ENCODE assay signal across 7 worm cellular contexts in genomic region chrIV:1358109-1358508, ce11.
TF ChIP-seq lines count a peak whose summit lies in the region.

No protein-coding gene starts in this region.

TF ChIP-seq in whole organism, L1 larva, 84 proteins besides CTCF, POLR2A, EP300 and RAD21:
- TF ChIP-seq ceh-8 (GFP tag; optimal IDR thresholded peaks at IDR 0.05; lab: Kevin White, UChicago) (peak; percentile 91), unc-98 (GFP tag; IDR thresholded peaks at IDR 0.05; lab: Robert Waterston, UW) (no peak), efl-1 (optimal IDR thresholded peaks at IDR 0.05; lab: Kevin White, UChicago) (no peak), efl-1 (GFP tag; optimal IDR thresholded peaks at IDR 0.05 in 1 of 2; lab: Kevin White, UChicago) (peak in 1 of 2 experiments; percentile 18)

TF ChIP-seq in whole organism, L4 larva, 104 proteins besides CTCF, POLR2A, EP300 and RAD21:
- TF ChIP-seq saeg-2 (GFP tag; IDR thresholded peaks at IDR 0.05; lab: Robert Waterston, UW) (0 out of 2 replicates have a peak, but pooled peaks have one; percentile 59), php-3 (GFP tag; IDR thresholded peaks at IDR 0.05; lab: Robert Waterston, UW) (0 out of 2 replicates have a peak, but pooled peaks have one; percentile 19), aha-1 (tag; lab: Kevin White, UChicago) (peak; percentile 4), spr-3 (GFP tag; optimal IDR thresholded peaks at IDR 0.05; lab: Kevin White, UChicago) (no peak), mdt-29 (GFP tag; IDR thresholded peaks at IDR 0.05; lab: Robert Waterston, UW) (no peak), egl-43 (GFP tag; IDR thresholded peaks at IDR 0.05; lab: Robert Waterston, UW) (peak; percentile 28; the same call in 1 of the 2 replicates), ceh-44 (GFP tag; IDR thresholded peaks at IDR 0.05; lab: Robert Waterston, UW) (peak; percentile 52; the same call in 1 of the 2 replicates), Y75B8A.6 (GFP tag; IDR thresholded peaks at IDR 0.05; lab: Robert Waterston, UW) (no peak), set-16 (GFP tag; IDR thresholded peaks at IDR 0.05; lab: Robert Waterston, UW) (peak; percentile 99), pha-4 (GFP tag; IDR thresholded peaks at IDR 0.05; lab: Robert Waterston, UW) (peak; percentile 92; the same call in 1 of the 2 replicates), pha-4 (tag; optimal IDR thresholded peaks at IDR 0.05; lab: Kevin White, UChicago) (no peak), lim-7 (GFP tag; IDR thresholded peaks at IDR 0.05; lab: Robert Waterston, UW) (peak; percentile 41; the same call in 1 of the 2 replicates), F44E2.7 (GFP tag; IDR thresholded peaks at IDR 0.05; lab: Robert Waterston, UW) (0 out of 2 replicates have a peak, but pooled peaks have one; percentile 74)

TF ChIP-seq in whole organism, early embryonic, 17 proteins besides CTCF, POLR2A, EP300 and RAD21:
- TF ChIP-seq aly-1 (tag; optimal IDR thresholded peaks at IDR 0.05; lab: Kevin White, UChicago) (peak; percentile 17), scrt-1 (GFP tag; IDR thresholded peaks at IDR 0.05; lab: Robert Waterston, UW) (no peak), ceh-13 (GFP tag; optimal IDR thresholded peaks at IDR 0.05; lab: Kevin White, UChicago) (no peak), pes-1 (GFP tag; IDR thresholded peaks at IDR 0.05; lab: Robert Waterston, UW) (0 out of 2 replicates have a peak, but pooled peaks have one; percentile 40), hmg-4 (GFP tag; optimal IDR thresholded peaks at IDR 0.05; lab: Kevin White, UChicago) (no peak)

TF ChIP-seq in whole organism, late embryonic, 69 proteins besides CTCF, POLR2A, EP300 and RAD21 (continues in another document):
- TF ChIP-seq ceh-45 (GFP tag; IDR thresholded peaks at IDR 0.05; lab: Robert Waterston, UW) (no peak), C08G9.2 (tag; optimal IDR thresholded peaks at IDR 0.05; lab: Kevin White, UChicago) (peak; percentile 25), zip-5 (tag; optimal IDR thresholded peaks at IDR 0.05; lab: Kevin White, UChicago) (no peak), unc-86 (tag; optimal IDR thresholded peaks at IDR 0.05; lab: Kevin White, UChicago) (no peak), nhr-232 (tag; optimal IDR thresholded peaks at IDR 0.05; lab: Kevin White, UChicago) (peak; percentile 33), pha-4 (tag; optimal IDR thresholded peaks at IDR 0.05; lab: Kevin White, UChicago) (no peak), unc-55 (GFP tag; optimal IDR thresholded peaks at IDR 0.05; lab: Kevin White, UChicago) (no peak), sox-4 (tag; optimal IDR thresholded peaks at IDR 0.05; lab: Kevin White, UChicago) (peak; percentile 10), tbx-2 (tag; optimal IDR thresholded peaks at IDR 0.05; lab: Kevin White, UChicago) (no peak), syd-9 (tag; optimal IDR thresholded peaks at IDR 0.05; lab: Kevin White, UChicago) (peak; percentile 4), pat-9 (tag; optimal IDR thresholded peaks at IDR 0.05; lab: Kevin White, UChicago) (peak; percentile 25), hlh-15 (tag; optimal IDR thresholded peaks at IDR 0.05; lab: Kevin White, UChicago) (no peak), fax-1 (tag; optimal IDR thresholded peaks at IDR 0.05; lab: Kevin White, UChicago) (no peak), dve-1 (tag; optimal IDR thresholded peaks at IDR 0.05; lab: Kevin White, UChicago) (no peak), F13H6.1 (tag; optimal IDR thresholded peaks at IDR 0.05; lab: Kevin White, UChicago) (peak; percentile 23), pqm-1 (tag; optimal IDR thresholded peaks at IDR 0.05; lab: Kevin White, UChicago) (no peak), ceh-9 (tag; optimal IDR thresholded peaks at IDR 0.05; lab: Kevin White, UChicago) (peak; percentile 41), hlh-30 (tag; optimal IDR thresholded peaks at IDR 0.05; lab: Kevin White, UChicago; ENCODE audit: insufficient read depth) (no peak)

TF ChIP-seq in whole organism, midembryonic, 9 proteins besides CTCF, POLR2A, EP300 and RAD21:
- TF ChIP-seq flt-1 (GFP tag; IDR thresholded peaks at IDR 0.05; lab: Robert Waterston, UW): 0 out of 2 replicates have a peak, but pooled peaks have one; percentile 43
- 0 out of 2 replicates have a peak, but pooled peaks have one; percentile 20 for TF ChIP-seq tab-1 (GFP tag; IDR thresholded peaks at IDR 0.05; lab: Robert Waterston, UW)
- TF ChIP-seq T22C8.4 (GFP tag; IDR thresholded peaks at IDR 0.05; lab: Robert Waterston, UW): no peak

TF ChIP-seq in whole organism, mixed stage, embryonic, 35 proteins besides CTCF, POLR2A, EP300 and RAD21:
- TF ChIP-seq lin-32 (GFP tag; optimal IDR thresholded peaks at IDR 0.05; lab: Kevin White, UChicago) (no peak), sptf-1 (tag; optimal IDR thresholded peaks at IDR 0.05; lab: Kevin White, UChicago) (peak; percentile 46), ceh-83 (GFP tag; optimal IDR thresholded peaks at IDR 0.05; lab: Kevin White, UChicago) (peak; percentile 59)
TF ChIP-seq in whole organism, mixed stage, embryonic: peak in this region for 2.

TF ChIP-seq in whole organism, young adult, 124 proteins besides CTCF, POLR2A, EP300 and RAD21:
- 0 out of 2 replicates have a peak, but pooled peaks have one; percentile 10 for TF ChIP-seq cebp-2 (GFP tag; IDR thresholded peaks at IDR 0.05; lab: Robert Waterston, UW)
- no peak for TF ChIP-seq F57C9.4 (tag; optimal IDR thresholded peaks at IDR 0.05; lab: Kevin White, UChicago)
- no peak for TF ChIP-seq dpff-1 (tag; optimal IDR thresholded peaks at IDR 0.05; lab: Kevin White, UChicago)
- TF ChIP-seq sdz-38 (tag; optimal IDR thresholded peaks at IDR 0.05; lab: Kevin White, UChicago): no peak
- TF ChIP-seq zfh-2 (GFP tag; conservative IDR thresholded peaks at IDR 0.05; lab: Robert Waterston, UW): peak; percentile 96
- TF ChIP-seq nfyb-1 (GFP tag; IDR thresholded peaks at IDR 0.05; lab: Robert Waterston, UW): 0 out of 2 replicates have a peak, but pooled peaks have one; percentile 65
- peak; percentile 99 for TF ChIP-seq egrh-3 (GFP tag; IDR thresholded peaks at IDR 0.05; lab: Robert Waterston, UW)
- TF ChIP-seq attf-3 (GFP tag; conservative IDR thresholded peaks at IDR 0.05; lab: Robert Waterston, UW): 0 out of 2 replicates have a peak, but pooled peaks have one; percentile 12
- 0 out of 2 replicates have a peak, but pooled peaks have one; percentile 23 for TF ChIP-seq ztf-28 (GFP tag; IDR thresholded peaks at IDR 0.05; lab: Robert Waterston, UW)
- TF ChIP-seq mcd-1 (GFP tag; IDR thresholded peaks at IDR 0.05; lab: Robert Waterston, UW): peak; percentile 53; the same call in 1 of the 2 replicates
- TF ChIP-seq let-526 (GFP tag; IDR thresholded peaks at IDR 0.05; lab: Robert Waterston, UW): no peak
- no peak for TF ChIP-seq hlh-12 (tag; optimal IDR thresholded peaks at IDR 0.05; lab: Kevin White, UChicago)
- TF ChIP-seq bed-2 (GFP tag; IDR thresholded peaks at IDR 0.05; lab: Robert Waterston, UW): no peak
- TF ChIP-seq F52B5.7 (tag; optimal IDR thresholded peaks at IDR 0.05; lab: Kevin White, UChicago): peak; percentile 66
- no peak for TF ChIP-seq chd-7 (tag; optimal IDR thresholded peaks at IDR 0.05; lab: Kevin White, UChicago)
- 0 out of 2 replicates have a peak, but pooled peaks have one; percentile 10 for TF ChIP-seq ceh-91 (GFP tag; IDR thresholded peaks at IDR 0.05; lab: Robert Waterston, UW)
TF ChIP-seq in whole organism, young adult: peak in this region for 9.
